Worm (Caenorhabditis elegans): ENCODE measurements around the gene dmsr-15.

dmsr-15 gene

DNA sequence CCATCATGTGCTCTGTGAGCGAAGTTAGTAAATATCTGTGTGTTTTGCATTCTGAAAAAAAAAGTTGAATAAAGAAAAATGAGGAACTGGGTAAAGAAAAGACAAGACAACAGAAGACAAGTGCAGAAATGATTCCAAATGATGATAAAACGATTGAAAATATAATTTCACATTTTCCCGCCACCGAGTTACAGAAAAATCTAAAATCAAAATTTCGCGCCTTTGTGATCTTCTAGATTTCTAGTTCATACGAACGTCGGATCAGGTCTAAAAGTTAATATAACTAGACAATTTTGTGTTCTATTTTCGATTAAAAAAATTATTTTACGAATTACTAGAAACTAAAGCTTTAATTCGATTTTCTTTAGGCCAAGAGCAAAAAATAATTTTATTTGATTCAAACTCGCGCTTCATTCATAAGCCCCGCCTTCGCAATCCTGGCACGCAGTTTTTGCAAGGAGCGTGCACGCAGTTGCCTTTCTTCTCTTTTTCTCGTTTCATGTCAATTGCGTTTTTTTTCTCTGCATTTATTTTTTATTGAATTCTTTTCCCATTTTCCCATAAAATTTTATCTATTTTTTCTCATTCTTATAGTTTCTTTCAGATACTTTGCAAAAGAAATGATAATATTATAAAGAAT, 43.7 kb downstream of the dmsr-15 start, which contains the start of the genes spn-4 and spe-39 (continued):
- no peak for TF ChIP-seq C38D4.7 (GFP tag; optimal IDR thresholded peaks at IDR 0.05)
- no peak for TF ChIP-seq hlh-15 (tag; optimal IDR thresholded peaks at IDR 0.05)
- no peak for TF ChIP-seq pha-2 (tag; optimal IDR thresholded peaks at IDR 0.05)
- TF ChIP-seq ceh-9 (tag; optimal IDR thresholded peaks at IDR 0.05) = no peak
- TF ChIP-seq tbx-7 (tag; optimal IDR thresholded peaks at IDR 0.05) = no peak
- TF ChIP-seq pha-4 (tag; optimal IDR thresholded peaks at IDR 0.05) = no peak
- TF ChIP-seq ama-1 (optimal IDR thresholded peaks at IDR 0.05) = no peak
- TF ChIP-seq ceh-19 (GFP tag; optimal IDR thresholded peaks at IDR 0.05) = no peak
- TF ChIP-seq C08G9.2 (tag; optimal IDR thresholded peaks at IDR 0.05) = peak; percentile 39
- no peak for TF ChIP-seq syd-9 (tag; optimal IDR thresholded peaks at IDR 0.05)
- TF ChIP-seq unc-3 (GFP tag; conservative IDR thresholded peaks at IDR 0.05) = no peak
- TF ChIP-seq unc-3 (tag; optimal IDR thresholded peaks at IDR 0.05) = no peak
- no peak for TF ChIP-seq hlh-6 (tag; optimal IDR thresholded peaks at IDR 0.05)
- TF ChIP-seq nhr-11 (tag; optimal IDR thresholded peaks at IDR 0.05) = no peak
- TF ChIP-seq npax-4 (tag; optimal IDR thresholded peaks at IDR 0.05) = no peak
- no peak for TF ChIP-seq hlh-13 (GFP tag; optimal IDR thresholded peaks at IDR 0.05)
- TF ChIP-seq unc-55 (GFP tag; optimal IDR thresholded peaks at IDR 0.05) = peak; percentile 1
- TF ChIP-seq madf-2 (tag; optimal IDR thresholded peaks at IDR 0.05) = peak; percentile 47
- no peak for TF ChIP-seq pqm-1 (tag; optimal IDR thresholded peaks at IDR 0.05)
- no peak for TF ChIP-seq ceh-34 (tag; optimal IDR thresholded peaks at IDR 0.05)
- TF ChIP-seq tbx-2 (tag; optimal IDR thresholded peaks at IDR 0.05) = peak; percentile 48

DNA sequence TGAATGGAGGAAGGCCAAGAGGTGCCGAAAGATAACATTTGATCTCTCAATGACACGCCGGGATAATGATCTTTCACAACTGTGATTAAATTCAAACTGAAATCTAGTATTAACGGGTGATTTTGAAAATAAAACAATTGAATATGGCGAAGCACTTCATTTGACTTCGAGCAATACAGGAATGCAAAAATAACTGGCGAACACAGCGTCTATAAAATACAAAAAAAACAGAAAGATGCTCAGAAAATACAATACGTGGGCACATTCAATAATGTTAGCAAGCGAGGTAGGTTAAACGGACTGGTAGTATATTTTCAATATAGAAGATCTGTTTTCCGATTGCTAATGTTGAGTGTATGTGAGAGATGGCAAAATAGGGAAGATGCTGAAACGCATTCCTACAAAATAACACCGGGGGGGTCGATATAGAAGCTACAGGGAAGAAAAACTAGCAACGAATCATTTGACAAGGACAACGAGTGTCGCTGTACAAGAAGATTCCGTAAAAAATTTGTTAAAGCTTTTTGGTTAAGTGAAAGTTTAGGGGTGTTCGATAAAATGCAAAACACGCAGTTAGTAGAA, 45.6 kb downstream of the dmsr-15 start:
- TF ChIP-seq ceh-2 (tag; optimal IDR thresholded peaks at IDR 0.05) (no peak), dmd-4 (tag; optimal IDR thresholded peaks at IDR 0.05; ENCODE audit: borderline replicate concordance) (no peak), unc-55 (GFP tag; optimal IDR thresholded peaks at IDR 0.05) (no peak), ceh-48 (tag; optimal IDR thresholded peaks at IDR 0.05) (no peak), unc-3 (GFP tag; conservative IDR thresholded peaks at IDR 0.05) (no peak), unc-3 (tag; optimal IDR thresholded peaks at IDR 0.05) (no peak), ceh-24 (tag; optimal IDR thresholded peaks at IDR 0.05) (no peak), syd-9 (tag; optimal IDR thresholded peaks at IDR 0.05) (no peak), hlh-30 (tag; optimal IDR thresholded peaks at IDR 0.05; ENCODE audit: insufficient read depth) (no peak), elt-4 (tag; optimal IDR thresholded peaks at IDR 0.05) (no peak), ceh-9 (tag; optimal IDR thresholded peaks at IDR 0.05) (no peak)

DNA sequence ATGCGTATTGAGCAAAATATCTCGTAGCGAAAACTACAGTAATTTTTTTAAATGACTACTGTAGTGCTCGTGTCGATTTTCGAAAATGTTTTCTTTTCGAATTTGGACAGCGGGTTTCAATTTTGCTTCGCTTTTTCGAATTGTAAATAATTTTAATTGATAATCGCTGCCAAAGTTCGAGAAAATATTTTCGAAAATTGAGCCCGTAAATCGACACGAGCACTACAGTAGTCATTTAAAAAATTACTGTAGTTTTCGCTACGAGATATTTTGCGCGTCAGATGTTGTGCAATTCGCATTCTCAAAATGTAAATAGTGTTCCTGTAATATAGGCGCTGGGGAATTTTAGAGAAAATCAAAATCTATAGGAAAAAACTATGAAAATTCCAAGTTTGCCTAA, 46.4 kb downstream of the dmsr-15 start:
- TF ChIP-seq ceh-31 (tag; optimal IDR thresholded peaks at IDR 0.05) (no peak), hlh-13 (GFP tag; optimal IDR thresholded peaks at IDR 0.05) (no peak), ceh-2 (tag; optimal IDR thresholded peaks at IDR 0.05) (no peak), dve-1 (tag; optimal IDR thresholded peaks at IDR 0.05) (no peak), pax-1 (tag; optimal IDR thresholded peaks at IDR 0.05) (no peak), zip-5 (tag; optimal IDR thresholded peaks at IDR 0.05) (no peak), ceh-18 (tag; optimal IDR thresholded peaks at IDR 0.05) (no peak), pha-2 (tag; optimal IDR thresholded peaks at IDR 0.05) (no peak), hlh-6 (tag; optimal IDR thresholded peaks at IDR 0.05) (no peak), pag-3 (tag; optimal IDR thresholded peaks at IDR 0.05; ENCODE audit: borderline replicate concordance) (no peak), fkh-6 (tag; optimal IDR thresholded peaks at IDR 0.05) (no peak), sox-4 (tag; optimal IDR thresholded peaks at IDR 0.05) (no peak), ceh-30 (tag; optimal IDR thresholded peaks at IDR 0.05) (no peak), npax-4 (tag; optimal IDR thresholded peaks at IDR 0.05) (no peak), ceh-24 (tag; optimal IDR thresholded peaks at IDR 0.05) (no peak), F13H6.1 (tag; optimal IDR thresholded peaks at IDR 0.05) (no peak), ceh-14 (tag; optimal IDR thresholded peaks at IDR 0.05) (no peak)

All from whole organism, late embryonic.